Fruit fly (Drosophila melanogaster) whole organism, pupa: ENCODE measurements around the gene Cp19.

Source experiments
- CG10348 ChIP-seq: fragments of 200-800 bp; sonication (Bioruptor generic); IDR thresholded peaks from 2 replicates; pipeline ENCODE4 v1.3.6; 2022; ENCODE audit warnings: missing biosample characterization, missing genetic modification characterization
- CG12605 ChIP-seq: fragments of 200-800 bp; sonication (Bioruptor generic); IDR thresholded peaks from 2 replicates; pipeline ENCODE4 v1.3.6; 2022; ENCODE audit warnings: missing biosample characterization, missing genetic modification characterization
- CG13204 ChIP-seq: fragments of 200-800 bp; sonication (Bioruptor generic); optimal IDR thresholded peaks from 2 replicates; lab custom pipeline; 2018; ENCODE audit warnings: missing biosample characterization, mild to moderate bottlenecking, missing genetic modification characterization, moderate library complexity
- CG14655 ChIP-seq: fragments of 200-800 bp; sonication (Bioruptor generic); optimal IDR thresholded peaks from 3 replicates; lab custom pipeline; 2017; ENCODE audit warnings: mild to moderate bottlenecking, missing biosample characterization, missing genetic modification reagents, missing genetic modification characterization
- CG15710 ChIP-seq: fragments of 200-800 bp; sonication (Bioruptor generic); optimal IDR thresholded peaks from 2 replicates; lab custom pipeline; 2018; ENCODE audit warnings: missing biosample characterization, mild to moderate bottlenecking, missing genetic modification characterization, moderate library complexity
- CG17806 ChIP-seq: fragments of 200-800 bp; sonication (Bioruptor generic); optimal IDR thresholded peaks from 2 replicates; lab custom pipeline; 2018; ENCODE audit warnings: missing biosample characterization, mild to moderate bottlenecking, missing genetic modification characterization, moderate library complexity
- CG32121 ChIP-seq: fragments of 200-800 bp; sonication (Bioruptor generic); IDR thresholded peaks from 2 replicates; pipeline ENCODE4 v1.3.6; 2022; ENCODE audit warnings: missing biosample characterization, missing genetic modification characterization
- CG34367 ChIP-seq: fragments of 200-800 bp; sonication (Bioruptor generic); optimal IDR thresholded peaks from 2 replicates; lab custom pipeline; 2018; ENCODE audit warnings: missing biosample characterization, mild to moderate bottlenecking, missing genetic modification characterization
- CG4496 ChIP-seq: fragments of 200-800 bp; sonication (Bioruptor generic); IDR thresholded peaks from 3 replicates; pipeline ENCODE4 v1.3.6; 2022; ENCODE audit warnings: missing biosample characterization, missing genetic modification characterization
- CG8159 ChIP-seq: fragments of 200-800 bp; sonication (Bioruptor generic); optimal IDR thresholded peaks from 3 replicates; lab custom pipeline; 2018; ENCODE audit warnings: missing biosample characterization, mild to moderate bottlenecking, missing genetic modification characterization, moderate library complexity
- CG8301 ChIP-seq: fragments of 200-800 bp; sonication (Bioruptor generic); optimal IDR thresholded peaks from 2 replicates; lab custom pipeline; 2018; ENCODE audit warnings: missing biosample characterization, mild to moderate bottlenecking, missing genetic modification characterization
- CG9948 ChIP-seq: fragments of 200-800 bp; sonication (Bioruptor generic); optimal IDR thresholded peaks from 2 replicates; lab custom pipeline; 2018; ENCODE audit warnings: missing biosample characterization, mild to moderate bottlenecking, missing genetic modification characterization, moderate library complexity
- D1 ChIP-seq: fragments of 200-800 bp; sonication (Bioruptor generic); optimal IDR thresholded peaks from 2 replicates; lab custom pipeline; 2018; ENCODE audit warnings: missing biosample characterization, mild to moderate bottlenecking, missing genetic modification characterization, moderate library complexity
- EcR ChIP-seq: fragments of 200-800 bp; sonication (Bioruptor generic); optimal IDR thresholded peaks from 3 replicates; lab custom pipeline; 2019; ENCODE audit warnings: missing biosample characterization, missing genetic modification characterization, mild to moderate bottlenecking, moderate library complexity, missing genetic modification reagents
- Ets98B ChIP-seq: fragments of 200-800 bp; sonication (Bioruptor generic); IDR thresholded peaks from 2 replicates; pipeline ENCODE4 v1.3.6; 2022; ENCODE audit warnings: missing biosample characterization, missing genetic modification characterization
- Pif1A ChIP-seq: fragments of 200-800 bp; sonication (Bioruptor generic); optimal IDR thresholded peaks from 3 replicates; lab custom pipeline; 2016; ENCODE audit warnings: missing biosample characterization, missing genetic modification characterization
- Pif1B ChIP-seq: fragments of 200-800 bp; sonication (Bioruptor generic); optimal IDR thresholded peaks from 3 replicates; lab custom pipeline; 2016; ENCODE audit warnings: missing biosample characterization, missing genetic modification characterization
- Snoo ChIP-seq: fragments of 200-800 bp; sonication (Bioruptor generic); optimal IDR thresholded peaks from 3 replicates; lab custom pipeline; 2017; ENCODE audit warnings: missing biosample characterization, mild to moderate bottlenecking, missing genetic modification characterization, inconsistent platforms
- fd96Ca ChIP-seq: fragments of 200-800 bp; sonication (Bioruptor generic); IDR thresholded peaks from 3 replicates; pipeline ENCODE4 v1.3.6; 2022; ENCODE audit warnings: missing biosample characterization, missing genetic modification characterization
- gl ChIP-seq: fragments of 200-800 bp; sonication (Bioruptor generic); optimal IDR thresholded peaks from 2 replicates; lab custom pipeline; 2018; ENCODE audit warnings: missing biosample characterization, mild to moderate bottlenecking, missing genetic modification characterization
- rn ChIP-seq: fragments of 200-800 bp; sonication (Bioruptor generic); IDR thresholded peaks from 2 replicates; pipeline ENCODE4 v1.3.6; 2022; ENCODE audit warnings: missing biosample characterization, missing genetic modification characterization

Gene Cp19

DNA sequence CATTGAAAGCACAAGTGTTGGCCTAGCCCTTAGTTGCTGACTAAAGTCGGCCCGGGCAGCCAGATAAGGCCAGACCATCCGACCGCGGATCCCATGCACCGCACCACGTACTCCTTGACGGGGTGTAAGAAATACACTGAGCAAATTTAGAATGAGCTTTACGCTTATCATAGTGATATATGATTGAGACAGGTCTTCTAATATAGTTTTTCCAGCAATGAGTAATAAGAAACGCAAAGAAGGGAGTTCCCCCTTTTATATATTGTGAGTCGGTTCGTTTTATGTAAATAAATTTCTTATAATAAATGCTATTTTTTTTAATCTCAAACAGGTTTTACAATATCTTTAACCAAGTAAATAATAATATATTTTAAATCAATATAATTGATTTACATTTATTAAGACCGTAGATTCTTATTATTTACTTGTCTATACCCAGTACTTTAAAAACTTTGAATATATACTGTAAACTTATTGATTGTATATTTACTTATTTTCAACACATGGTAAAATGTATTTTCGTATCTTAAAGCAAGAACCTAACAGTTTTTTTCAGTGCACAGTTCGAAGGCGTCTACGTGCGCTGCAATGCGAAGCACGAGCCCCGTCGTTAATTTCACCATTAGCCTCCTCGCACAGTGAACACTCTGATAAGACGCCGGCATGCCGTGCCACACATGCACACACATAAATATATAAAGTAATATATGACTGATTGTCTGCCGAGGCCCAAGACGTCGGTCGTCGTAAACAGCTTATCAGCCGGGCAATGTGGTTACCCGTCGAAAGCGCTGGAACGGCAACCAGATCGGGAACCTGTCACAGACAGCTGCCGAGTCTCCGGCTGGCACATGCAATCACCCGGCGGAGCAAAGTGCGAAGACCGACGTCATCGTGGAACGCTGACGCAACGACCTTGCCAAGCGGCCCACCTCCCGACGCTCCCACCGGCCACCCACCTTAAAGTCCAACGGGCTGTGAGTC lies 37.5 kb upstream of the Cp19 start:
- peak; percentile 50 for TF ChIP-seq CG15710
- TF ChIP-seq CG8159 (tag; lab: Kevin White, UChicago) = peak; percentile 59
- no peak for TF ChIP-seq CG32121 (GFP tag; lab: Robert Waterston, UW)
- TF ChIP-seq rn = 0 out of 2 replicates have a peak, but pooled peaks have one; percentile 11
- TF ChIP-seq CG13204 = peak; percentile 64
- peak; percentile 81 for TF ChIP-seq gl (tag; lab: Kevin White, UChicago)
- TF ChIP-seq EcR = peak; percentile 75
- TF ChIP-seq CG14655 (GFP tag; lab: Kevin White, UChicago) = peak; percentile 56
- TF ChIP-seq CG34367 (tag; lab: Kevin White, UChicago) = peak; percentile 8
- TF ChIP-seq CG8301 (tag; lab: Kevin White, UChicago) = peak; percentile 11
- TF ChIP-seq Pif1A (GFP tag; lab: Kevin White, UChicago) = peak; percentile 11
- TF ChIP-seq CG17806 (tag; lab: Kevin White, UChicago) = peak; percentile 9
- TF ChIP-seq CG10348 (GFP tag; lab: Robert Waterston, UW) = no peak
- TF ChIP-seq CG9948 = peak; percentile 35
- TF ChIP-seq fd96Ca = peak; percentile 57; the same call in 1 of the 3 replicates
- peak; percentile 66 for TF ChIP-seq CG4496 (GFP tag; lab: Robert Waterston, UW)
- peak; percentile 46 for TF ChIP-seq CG12605 (GFP tag; lab: Robert Waterston, UW)
- TF ChIP-seq Ets98B (GFP tag; lab: Robert Waterston, UW) = peak; percentile 48
- peak; percentile 48 for TF ChIP-seq Snoo (tag; lab: Kevin White, UChicago)
- no peak for TF ChIP-seq Pif1B (GFP tag; lab: Kevin White, UChicago)
- peak; percentile 26 for TF ChIP-seq D1

DNA sequence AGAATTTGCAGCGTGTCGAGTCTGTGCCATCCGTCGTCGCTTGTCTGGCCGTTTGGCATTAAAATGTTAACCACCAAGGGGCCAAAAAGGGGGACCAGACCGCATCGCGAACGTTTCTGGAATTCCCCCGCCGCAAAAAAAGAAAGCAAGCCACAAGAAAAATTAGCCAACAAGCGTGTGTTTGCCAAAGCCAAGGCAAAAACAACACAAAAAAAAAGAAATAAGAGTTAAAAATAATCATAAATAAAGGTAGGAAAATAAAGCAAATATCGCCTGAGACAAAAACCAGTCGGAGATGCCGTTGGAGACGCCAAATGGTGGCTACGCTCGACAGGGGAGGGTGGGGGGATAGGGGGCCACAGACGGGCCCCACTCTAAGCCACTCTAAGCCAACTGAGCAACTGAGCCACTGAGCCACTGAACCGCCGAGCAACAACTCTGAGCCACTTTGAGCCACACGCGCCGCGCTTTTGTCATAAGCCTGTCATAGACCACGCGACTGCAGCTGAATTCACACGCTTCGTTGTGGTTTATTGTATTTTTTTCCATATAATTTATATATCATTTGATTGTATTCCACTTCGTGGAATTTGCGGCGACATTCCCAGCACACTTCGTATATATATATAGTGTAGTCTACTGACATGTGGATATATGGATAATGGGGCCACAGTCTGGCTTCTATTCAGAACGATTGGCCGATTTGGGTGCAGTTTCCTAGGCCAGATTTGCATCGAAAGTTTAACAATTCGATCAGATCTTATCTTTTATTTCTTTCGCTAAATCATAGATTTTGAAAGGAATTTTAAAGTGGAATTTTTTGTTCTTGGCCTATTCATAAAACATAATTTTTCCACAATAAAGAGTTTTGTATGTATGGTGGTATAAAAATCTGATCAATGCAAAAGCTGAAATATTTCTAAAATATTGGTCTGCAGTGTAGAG lies 35.8 kb upstream of the Cp19 start:
- TF ChIP-seq CG32121 (GFP tag; lab: Robert Waterston, UW) (peak; percentile 62; the same call in 1 of the 2 replicates), CG4496 (GFP tag; lab: Robert Waterston, UW) (peak; percentile 69; the same call in 2 of the 3 replicates), CG14655 (GFP tag; lab: Kevin White, UChicago) (peak; percentile 47), CG8159 (tag; lab: Kevin White, UChicago) (no peak), rn (0 out of 2 replicates have a peak, but pooled peaks have one; percentile 24), CG17806 (tag; lab: Kevin White, UChicago) (no peak), CG12605 (GFP tag; lab: Robert Waterston, UW) (peak; percentile 74), CG8301 (tag; lab: Kevin White, UChicago) (peak; percentile 36), CG34367 (tag; lab: Kevin White, UChicago) (no peak), fd96Ca (peak; percentile 64; the same call in 2 of the 3 replicates), Ets98B (GFP tag; lab: Robert Waterston, UW) (peak; percentile 76)
- TF ChIP-seq, all 21 proteins: peak for 8

dm6 chr3L:8695959-8696358 lies 33.7 kb upstream of the Cp19 start:
- TF ChIP-seq CG9948 = no peak
- TF ChIP-seq gl (tag; lab: Kevin White, UChicago) = no peak
- TF ChIP-seq Ets98B (GFP tag; lab: Robert Waterston, UW) = no peak
- no peak for TF ChIP-seq CG15710

dm6 chr3L:8696487-8696954 lies 33.1 kb upstream of the Cp19 start:
- no peak for TF ChIP-seq CG12605 (GFP tag; lab: Robert Waterston, UW)
- TF ChIP-seq Ets98B (GFP tag; lab: Robert Waterston, UW) = peak; percentile 38
- peak; percentile 91 for TF ChIP-seq CG13204
- TF ChIP-seq Pif1B (GFP tag; lab: Kevin White, UChicago) = peak; percentile 34
- no peak for TF ChIP-seq D1
- peak; percentile 11 for TF ChIP-seq CG15710
- TF ChIP-seq CG9948 = no peak
- peak; percentile 24 for TF ChIP-seq CG14655 (GFP tag; lab: Kevin White, UChicago)
- no peak for TF ChIP-seq fd96Ca
- peak; percentile 71 for TF ChIP-seq CG32121 (GFP tag; lab: Robert Waterston, UW)
- peak; percentile 6 for TF ChIP-seq gl (tag; lab: Kevin White, UChicago)
- TF ChIP-seq rn = 0 out of 2 replicates have a peak, but pooled peaks have one; percentile 24
- TF ChIP-seq Snoo (tag; lab: Kevin White, UChicago) = peak; percentile 59
- TF ChIP-seq CG8159 (tag; lab: Kevin White, UChicago) = peak; percentile 29
- peak; percentile 44 for TF ChIP-seq Pif1A (GFP tag; lab: Kevin White, UChicago)
- TF ChIP-seq CG10348 (GFP tag; lab: Robert Waterston, UW) = no peak
- TF ChIP-seq CG8301 (tag; lab: Kevin White, UChicago) = no peak
- peak; percentile 72 for TF ChIP-seq CG4496 (GFP tag; lab: Robert Waterston, UW)
- TF ChIP-seq EcR = peak; percentile 74
- TF ChIP-seq CG34367 (tag; lab: Kevin White, UChicago) = peak; percentile 1
- TF ChIP-seq CG17806 (tag; lab: Kevin White, UChicago) = no peak
